Fruit fly (Drosophila melanogaster) whole organism, pupa: ENCODE measurements around the gene CG1354.
A peak's percentile ranks its signal among the peaks of the same experiment; 100 is the strongest.

ENCODE experiments used
- CG10348 ChIP-seq: fragments of 200-800 bp; sonication (Bioruptor generic); IDR thresholded peaks from 2 replicates; pipeline ENCODE4 v1.3.6; 2022; ENCODE audit warnings: missing biosample characterization, missing genetic modification characterization
- CG12605 ChIP-seq: fragments of 200-800 bp; sonication (Bioruptor generic); IDR thresholded peaks from 2 replicates; pipeline ENCODE4 v1.3.6; 2022; ENCODE audit warnings: missing biosample characterization, missing genetic modification characterization
- CG13204 ChIP-seq: fragments of 200-800 bp; sonication (Bioruptor generic); optimal IDR thresholded peaks from 2 replicates; lab custom pipeline; 2018; ENCODE audit warnings: missing biosample characterization, mild to moderate bottlenecking, missing genetic modification characterization, moderate library complexity
- CG14655 ChIP-seq: fragments of 200-800 bp; sonication (Bioruptor generic); optimal IDR thresholded peaks from 3 replicates; lab custom pipeline; 2017; ENCODE audit warnings: mild to moderate bottlenecking, missing biosample characterization, missing genetic modification reagents, missing genetic modification characterization
- CG15710 ChIP-seq: fragments of 200-800 bp; sonication (Bioruptor generic); optimal IDR thresholded peaks from 2 replicates; lab custom pipeline; 2018; ENCODE audit warnings: missing biosample characterization, mild to moderate bottlenecking, missing genetic modification characterization, moderate library complexity
- CG17806 ChIP-seq: fragments of 200-800 bp; sonication (Bioruptor generic); optimal IDR thresholded peaks from 2 replicates; lab custom pipeline; 2018; ENCODE audit warnings: missing biosample characterization, mild to moderate bottlenecking, missing genetic modification characterization, moderate library complexity
- CG32121 ChIP-seq: fragments of 200-800 bp; sonication (Bioruptor generic); IDR thresholded peaks from 2 replicates; pipeline ENCODE4 v1.3.6; 2022; ENCODE audit warnings: missing biosample characterization, missing genetic modification characterization
- CG34367 ChIP-seq: fragments of 200-800 bp; sonication (Bioruptor generic); optimal IDR thresholded peaks from 2 replicates; lab custom pipeline; 2018; ENCODE audit warnings: missing biosample characterization, mild to moderate bottlenecking, missing genetic modification characterization
- CG4496 ChIP-seq: fragments of 200-800 bp; sonication (Bioruptor generic); IDR thresholded peaks from 3 replicates; pipeline ENCODE4 v1.3.6; 2022; ENCODE audit warnings: missing biosample characterization, missing genetic modification characterization
- CG8159 ChIP-seq: fragments of 200-800 bp; sonication (Bioruptor generic); optimal IDR thresholded peaks from 3 replicates; lab custom pipeline; 2018; ENCODE audit warnings: missing biosample characterization, mild to moderate bottlenecking, missing genetic modification characterization, moderate library complexity
- CG8301 ChIP-seq: fragments of 200-800 bp; sonication (Bioruptor generic); optimal IDR thresholded peaks from 2 replicates; lab custom pipeline; 2018; ENCODE audit warnings: missing biosample characterization, mild to moderate bottlenecking, missing genetic modification characterization
- CG9948 ChIP-seq: fragments of 200-800 bp; sonication (Bioruptor generic); optimal IDR thresholded peaks from 2 replicates; lab custom pipeline; 2018; ENCODE audit warnings: missing biosample characterization, mild to moderate bottlenecking, missing genetic modification characterization, moderate library complexity
- D1 ChIP-seq: fragments of 200-800 bp; sonication (Bioruptor generic); optimal IDR thresholded peaks from 2 replicates; lab custom pipeline; 2018; ENCODE audit warnings: missing biosample characterization, mild to moderate bottlenecking, missing genetic modification characterization, moderate library complexity
- EcR ChIP-seq: fragments of 200-800 bp; sonication (Bioruptor generic); optimal IDR thresholded peaks from 3 replicates; lab custom pipeline; 2019; ENCODE audit warnings: missing biosample characterization, missing genetic modification characterization, mild to moderate bottlenecking, moderate library complexity, missing genetic modification reagents
- Ets98B ChIP-seq: fragments of 200-800 bp; sonication (Bioruptor generic); IDR thresholded peaks from 2 replicates; pipeline ENCODE4 v1.3.6; 2022; ENCODE audit warnings: missing biosample characterization, missing genetic modification characterization
- Pif1A ChIP-seq: fragments of 200-800 bp; sonication (Bioruptor generic); optimal IDR thresholded peaks from 3 replicates; lab custom pipeline; 2016; ENCODE audit warnings: missing biosample characterization, missing genetic modification characterization
- Pif1B ChIP-seq: fragments of 200-800 bp; sonication (Bioruptor generic); optimal IDR thresholded peaks from 3 replicates; lab custom pipeline; 2016; ENCODE audit warnings: missing biosample characterization, missing genetic modification characterization
- Snoo ChIP-seq: fragments of 200-800 bp; sonication (Bioruptor generic); optimal IDR thresholded peaks from 3 replicates; lab custom pipeline; 2017; ENCODE audit warnings: missing biosample characterization, mild to moderate bottlenecking, missing genetic modification characterization, inconsistent platforms
- fd96Ca ChIP-seq: fragments of 200-800 bp; sonication (Bioruptor generic); IDR thresholded peaks from 3 replicates; pipeline ENCODE4 v1.3.6; 2022; ENCODE audit warnings: missing biosample characterization, missing genetic modification characterization
- gl ChIP-seq: fragments of 200-800 bp; sonication (Bioruptor generic); optimal IDR thresholded peaks from 2 replicates; lab custom pipeline; 2018; ENCODE audit warnings: missing biosample characterization, mild to moderate bottlenecking, missing genetic modification characterization
- rn ChIP-seq: fragments of 200-800 bp; sonication (Bioruptor generic); IDR thresholded peaks from 2 replicates; pipeline ENCODE4 v1.3.6; 2022; ENCODE audit warnings: missing biosample characterization, missing genetic modification characterization

Gene CG1354

dm6 chrX:9816063-9816462 is 37.5 kb downstream of the CG1354 start:
- TF ChIP-seq CG9948, result no peak
- TF ChIP-seq Ets98B (GFP tag; lab: Robert Waterston, UW), result no peak
- TF ChIP-seq fd96Ca (GFP tag; lab: Robert Waterston, UW), result no peak
- TF ChIP-seq rn (GFP tag; lab: Robert Waterston, UW), result no peak
- no peak for TF ChIP-seq CG14655 (GFP tag; lab: Kevin White, UChicago)
- TF ChIP-seq CG12605 (GFP tag; lab: Robert Waterston, UW), result no peak
- TF ChIP-seq Pif1A (GFP tag; lab: Kevin White, UChicago), result no peak
- TF ChIP-seq CG32121, result no peak

DNA sequence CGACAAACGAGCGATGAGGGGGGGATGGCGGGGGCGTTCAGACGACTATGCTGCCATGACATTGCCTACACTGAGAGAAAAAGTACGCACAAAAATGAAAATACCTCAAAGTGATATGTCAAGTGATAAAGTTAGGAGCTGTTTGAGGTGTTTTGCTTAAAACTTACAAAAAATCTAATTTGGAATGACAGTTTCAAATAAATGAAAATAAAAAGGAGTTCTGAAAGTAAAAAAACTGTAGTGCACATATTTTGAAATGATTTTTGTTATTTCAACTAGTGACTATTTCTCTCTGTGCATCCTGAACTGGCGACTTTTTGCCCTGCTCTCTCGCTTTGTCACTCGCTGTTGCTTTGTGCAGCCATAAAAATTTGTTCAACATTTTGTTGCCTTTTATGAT is 51.4 kb downstream of the CG1354 start:
- TF ChIP-seq gl, result no peak
- TF ChIP-seq CG14655 (GFP tag; lab: Kevin White, UChicago), result peak; percentile 37
- no peak for TF ChIP-seq Ets98B (GFP tag; lab: Robert Waterston, UW)
- TF ChIP-seq CG34367 (tag; lab: Kevin White, UChicago), result no peak
- TF ChIP-seq Pif1A (GFP tag; lab: Kevin White, UChicago), result no peak
- TF ChIP-seq CG32121, result no peak
- TF ChIP-seq rn (GFP tag; lab: Robert Waterston, UW), result no peak
- TF ChIP-seq CG9948, result peak; percentile 37
- peak; percentile 21 for TF ChIP-seq CG15710 (tag; lab: Kevin White, UChicago)
- no peak for TF ChIP-seq CG10348 (GFP tag; lab: Robert Waterston, UW)
- TF ChIP-seq CG12605 (GFP tag; lab: Robert Waterston, UW), result no peak
- TF ChIP-seq CG8159 (tag; lab: Kevin White, UChicago), result peak; percentile 48
- TF ChIP-seq Snoo, result no peak
- TF ChIP-seq CG8301, result peak; percentile 0
- TF ChIP-seq CG13204 (GFP tag; lab: Kevin White, UChicago), result no peak
- no peak for TF ChIP-seq fd96Ca (GFP tag; lab: Robert Waterston, UW)
- TF ChIP-seq EcR (GFP tag; lab: Kevin White, UChicago), result no peak
- TF ChIP-seq CG4496 (GFP tag; lab: Robert Waterston, UW), result no peak
- no peak for TF ChIP-seq Pif1B
- no peak for TF ChIP-seq D1
- TF ChIP-seq CG17806, result peak; percentile 22
